Fruit fly (Drosophila melanogaster): ENCODE measurements around the gene CG15646.

CG15646 gene

dm6 chrX:15653364-15653809 lies 17.4 kb downstream of the CG15646 start (continued):
- TF ChIP-seq row (GFP tag; IDR thresholded peaks at IDR 0.05) (0 out of 3 replicates have a peak, but pooled peaks have one; percentile 12), CG2129 (GFP tag; IDR thresholded peaks at IDR 0.05; ENCODE audit: partially characterized antibody) (no peak), CG11696 (GFP tag; IDR thresholded peaks at IDR 0.05) (no peak), CG1529 (GFP tag; optimal IDR thresholded peaks at IDR 0.05) (no peak), CG4820 (GFP tag; optimal IDR thresholded peaks at IDR 0.05) (peak; percentile 31), CG9797 (GFP tag; optimal IDR thresholded peaks at IDR 0.05) (no peak), br (optimal IDR thresholded peaks at IDR 0.05) (no peak), CG32532 (GFP tag; IDR thresholded peaks at IDR 0.05) (peak; percentile 80), CG42726 (GFP tag; IDR thresholded peaks at IDR 0.05; ENCODE audit: partially characterized antibody) (peak; percentile 60), Hand (GFP tag; optimal IDR thresholded peaks at IDR 0.05) (no peak), tio (GFP tag; optimal IDR thresholded peaks at IDR 0.05) (peak; percentile 9), CG17186 (GFP tag; optimal IDR thresholded peaks at IDR 0.05) (no peak), CG2199 (GFP tag; IDR thresholded peaks at IDR 0.05) (peak; percentile 91), Vsx1 (GFP tag; optimal IDR thresholded peaks at IDR 0.05) (peak; percentile 78), CG12155 (GFP tag; optimal IDR thresholded peaks at IDR 0.05) (peak; percentile 4), CG17829 (tag; optimal IDR thresholded peaks at IDR 0.05) (peak; percentile 60), tgo (GFP tag; IDR thresholded peaks at IDR 0.05) (peak; percentile 46; the same call in 2 of the 3 replicates), Bdp1 (GFP tag; optimal IDR thresholded peaks at IDR 0.05) (no peak), CG11456 (GFP tag; IDR thresholded peaks at IDR 0.05) (peak; percentile 87), CG12391 (tag; optimal IDR thresholded peaks at IDR 0.05) (peak; percentile 12)

- TF ChIP-seq danr (GFP tag; IDR thresholded peaks at IDR 0.05) (no peak), abd-A (tag; optimal IDR thresholded peaks at IDR 0.05) (peak; percentile 18), CG15269 (tag; optimal IDR thresholded peaks at IDR 0.05) (peak; percentile 12), Abd-B (GFP tag; optimal IDR thresholded peaks at IDR 0.05) (peak; percentile 13), CG17912 (GFP tag; optimal IDR thresholded peaks at IDR 0.05) (no peak), z (GFP tag; IDR thresholded peaks at IDR 0.05) (no peak), CG31365 (tag; optimal IDR thresholded peaks at IDR 0.05) (no peak), CG15011 (GFP tag; optimal IDR thresholded peaks at IDR 0.05) (no peak), Camta (GFP tag; optimal IDR thresholded peaks at IDR 0.05) (no peak), hth (optimal IDR thresholded peaks at IDR 0.05) (no peak)
Observed at dm6 chrX:15651559-15651958, 19.3 kb downstream of the CG15646 start.

- TF ChIP-seq CG12769 (tag; optimal IDR thresholded peaks at IDR 0.05) (no peak), chif (GFP tag; optimal IDR thresholded peaks at IDR 0.05) (no peak)
Observed at dm6 chrX:15649507-15649906, 21.3 kb downstream of the CG15646 start.

dm6 chrX:15648180-15648579 lies 22.6 kb downstream of the CG15646 start:
- TF ChIP-seq CG7963 (GFP tag; IDR thresholded peaks at IDR 0.05; ENCODE audit: partially characterized antibody) (peak; percentile 54; the same call in 1 of the 3 replicates), nerfin-2 (GFP tag; IDR thresholded peaks at IDR 0.05; ENCODE audit: partially characterized antibody) (peak; percentile 65), vnd (GFP tag; IDR thresholded peaks at IDR 0.05; ENCODE audit: partially characterized antibody) (peak; percentile 52; the same call in 2 of the 3 replicates), mld (GFP tag; IDR thresholded peaks at IDR 0.05; ENCODE audit: partially characterized antibody) (0 out of 3 replicates have a peak, but pooled peaks have one; percentile 11), Dll (GFP tag; IDR thresholded peaks at IDR 0.05; ENCODE audit: partially characterized antibody) (0 out of 4 replicates have a peak, but pooled peaks have one; percentile 33), nom (GFP tag; optimal IDR thresholded peaks at IDR 0.05) (no peak), CG13624 (GFP tag; optimal IDR thresholded peaks at IDR 0.05) (no peak), HLH4C (GFP tag; IDR thresholded peaks at IDR 0.05; ENCODE audit: partially characterized antibody) (peak; percentile 79), Scr (GFP tag; IDR thresholded peaks at IDR 0.05; ENCODE audit: partially characterized antibody) (peak; percentile 39; the same call in 1 of the 2 replicates), CG14860 (GFP tag; IDR thresholded peaks at IDR 0.05; ENCODE audit: partially characterized antibody) (peak; percentile 74), CG6791 (GFP tag; IDR thresholded peaks at IDR 0.05; ENCODE audit: partially characterized antibody) (peak; percentile 71; the same call in 2 of the 3 replicates), CG16813 (GFP tag; IDR thresholded peaks at IDR 0.05; ENCODE audit: partially characterized antibody) (peak; percentile 65), slbo (GFP tag; IDR thresholded peaks at IDR 0.05) (no peak), tna (GFP tag; IDR thresholded peaks at IDR 0.05; ENCODE audit: partially characterized antibody) (peak; percentile 53; the same call in 1 of the 2 replicates)

Measured in whole organism, embryonic.